Fruit fly (Drosophila melanogaster): ENCODE measurements around the gene CG3436.

The CG3436 gene

DNA sequence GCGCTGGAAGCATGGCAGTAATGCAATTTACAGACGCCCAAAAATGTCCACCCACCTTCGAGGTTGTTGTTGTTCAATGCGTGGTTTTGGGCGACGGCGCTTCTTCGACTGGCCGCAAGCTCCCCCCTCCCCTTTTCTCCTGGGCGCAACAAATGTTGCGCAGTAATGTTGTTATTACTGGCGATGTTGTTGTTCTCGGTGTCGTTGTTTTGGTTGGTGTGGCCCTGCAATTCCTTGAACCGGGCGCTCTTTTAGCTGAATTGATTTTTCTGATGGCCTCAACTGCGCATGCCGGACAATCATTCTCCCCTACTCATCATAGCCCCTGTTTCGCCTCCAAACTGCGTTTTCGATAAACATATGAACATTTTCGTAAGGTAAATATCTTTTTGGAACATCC lies 25.2 kb downstream of the CG3436 start:
- no peak for TF ChIP-seq Lpt (GFP tag; optimal IDR thresholded peaks at IDR 0.05)
- TF ChIP-seq pdm3 (GFP tag; optimal IDR thresholded peaks at IDR 0.05): no peak
- no peak for TF ChIP-seq ss (GFP tag; optimal IDR thresholded peaks at IDR 0.05)
- TF ChIP-seq net (GFP tag; optimal IDR thresholded peaks at IDR 0.05): no peak
- no peak for TF ChIP-seq CG11902 (GFP tag; optimal IDR thresholded peaks at IDR 0.05)
- no peak for TF ChIP-seq svp (GFP tag)
- no peak for TF ChIP-seq esn (GFP tag; optimal IDR thresholded peaks at IDR 0.05)
- TF ChIP-seq CG6854 (GFP tag; optimal IDR thresholded peaks at IDR 0.05): no peak
- TF ChIP-seq CG31627 (GFP tag; optimal IDR thresholded peaks at IDR 0.05): no peak
- TF ChIP-seq Gug (GFP tag; IDR thresholded peaks at IDR 0.05): no peak
- TF ChIP-seq CG34406 (GFP tag; optimal IDR thresholded peaks at IDR 0.05): no peak
- TF ChIP-seq Sox15 (GFP tag; optimal IDR thresholded peaks at IDR 0.05): no peak
- TF ChIP-seq CG6792 (GFP tag; optimal IDR thresholded peaks at IDR 0.05): no peak
- no peak for TF ChIP-seq CG6808 (GFP tag; optimal IDR thresholded peaks at IDR 0.05)
- no peak for TF ChIP-seq Sox102F (GFP tag; optimal IDR thresholded peaks at IDR 0.05)

dm6 chr2L:182360-183144 lies 26.7 kb downstream of the CG3436 start:
- TF ChIP-seq cyc (GFP tag; optimal IDR thresholded peaks at IDR 0.05) (no peak), achi (GFP tag; optimal IDR thresholded peaks at IDR 0.05) (no peak), Blimp-1 (GFP tag; optimal IDR thresholded peaks at IDR 0.05) (no peak), esn (GFP tag; optimal IDR thresholded peaks at IDR 0.05) (peak; percentile 5), CG15336 (GFP tag; IDR thresholded peaks at IDR 0.05) (peak; percentile 29; the same call in 1 of the 2 replicates), CG6854 (GFP tag; optimal IDR thresholded peaks at IDR 0.05) (peak; percentile 25), Eip78C (GFP tag) (no peak), ss (GFP tag; optimal IDR thresholded peaks at IDR 0.05) (no peak), Eip93F (GFP tag; optimal IDR thresholded peaks at IDR 0.05) (peak; percentile 55)

DNA sequence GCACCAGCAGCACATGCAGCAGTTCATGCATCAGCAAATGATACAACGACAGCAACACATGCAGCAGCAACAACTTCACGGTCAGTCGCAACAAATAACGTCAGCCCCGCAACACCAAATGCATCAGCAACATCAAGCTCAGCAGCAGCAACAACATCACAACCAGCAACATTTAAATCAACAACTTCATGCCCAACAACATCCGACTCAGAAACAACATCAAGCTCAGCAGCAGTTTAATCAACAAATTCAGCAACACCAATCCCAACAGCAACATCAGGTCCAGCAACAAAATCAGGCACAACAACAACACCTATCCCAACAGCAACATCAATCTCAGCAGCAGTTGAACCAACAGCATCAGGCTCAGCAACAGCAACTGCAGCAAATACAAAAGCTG lies 39.8 kb downstream of the CG3436 start:
- TF ChIP-seq CG11294 (GFP tag; IDR thresholded peaks at IDR 0.05) (no peak), Lpt (GFP tag; optimal IDR thresholded peaks at IDR 0.05) (no peak), Blimp-1 (GFP tag; optimal IDR thresholded peaks at IDR 0.05) (no peak), spab (GFP tag; optimal IDR thresholded peaks at IDR 0.05) (no peak), CG6792 (GFP tag; optimal IDR thresholded peaks at IDR 0.05) (no peak), ss (GFP tag; optimal IDR thresholded peaks at IDR 0.05) (no peak), cyc (GFP tag; optimal IDR thresholded peaks at IDR 0.05) (no peak), topi (GFP tag; optimal IDR thresholded peaks at IDR 0.05) (no peak), Eip93F (GFP tag; optimal IDR thresholded peaks at IDR 0.05) (no peak), fkh (GFP tag; optimal IDR thresholded peaks at IDR 0.05) (no peak), fd59A (GFP tag; optimal IDR thresholded peaks at IDR 0.05) (no peak), Sox14 (GFP tag; optimal IDR thresholded peaks at IDR 0.05) (no peak), dac (GFP tag; optimal IDR thresholded peaks at IDR 0.05) (no peak), CG8632 (GFP tag; optimal IDR thresholded peaks at IDR 0.05) (no peak)

DNA sequence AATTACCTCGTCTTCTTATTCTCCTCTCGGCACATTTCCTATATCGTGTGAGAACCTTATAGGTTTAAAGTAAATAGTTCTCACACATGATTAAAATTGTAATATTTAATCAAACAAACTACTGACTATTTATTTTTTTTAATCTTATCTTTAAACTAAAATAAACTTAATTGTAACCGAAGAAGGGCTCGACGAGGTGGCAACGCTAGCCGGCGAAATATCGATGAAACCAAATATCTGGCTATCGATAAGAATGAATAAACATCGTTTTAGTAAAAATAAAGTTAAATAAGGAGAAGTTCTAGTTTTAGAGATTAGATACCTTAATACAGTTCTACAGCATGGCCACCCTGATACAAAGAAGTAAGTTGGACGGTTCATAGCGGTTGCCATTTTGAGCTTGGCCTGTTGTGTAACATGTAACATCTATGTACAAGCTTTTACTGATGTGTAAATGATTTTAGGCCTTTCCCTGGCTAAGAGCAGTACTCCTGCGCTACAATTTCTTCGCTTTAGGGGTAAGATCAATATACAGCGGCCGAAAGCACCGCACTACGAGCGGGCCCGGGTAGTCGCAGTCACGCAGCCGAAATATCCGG lies 47.8 kb downstream of the CG3436 start, which contains the start of gene mRpL10:
Gene mRpL10, plus strand, starts transcription at position 251 of the 599 bp plus-strand sequence.
- TF ChIP-seq dsx (GFP tag; optimal IDR thresholded peaks at IDR 0.05; ENCODE audit: poor library complexity, severe bottlenecking) (no peak), Met (GFP tag; optimal IDR thresholded peaks at IDR 0.05) (no peak), fd85E (GFP tag; optimal IDR thresholded peaks at IDR 0.05) (no peak), spab (GFP tag; optimal IDR thresholded peaks at IDR 0.05) (no peak), esn (GFP tag; optimal IDR thresholded peaks at IDR 0.05) (peak; percentile 65), Sox14 (GFP tag; optimal IDR thresholded peaks at IDR 0.05) (no peak), CG6854 (GFP tag; optimal IDR thresholded peaks at IDR 0.05) (no peak), dac (GFP tag; optimal IDR thresholded peaks at IDR 0.05) (no peak), eg (GFP tag; IDR thresholded peaks at IDR 0.05) (no peak), CG31627 (GFP tag; optimal IDR thresholded peaks at IDR 0.05) (no peak), CG6276 (GFP tag; optimal IDR thresholded peaks at IDR 0.05) (no peak), CG10669 (GFP tag; optimal IDR thresholded peaks at IDR 0.05) (no peak), CG6163 (GFP tag; IDR thresholded peaks at IDR 0.05) (no peak), CG34406 (GFP tag; optimal IDR thresholded peaks at IDR 0.05) (no peak), lz (GFP tag; optimal IDR thresholded peaks at IDR 0.05) (no peak), CG6808 (GFP tag; optimal IDR thresholded peaks at IDR 0.05) (no peak), Eip78C (GFP tag) (no peak), Eip93F (GFP tag; optimal IDR thresholded peaks at IDR 0.05) (peak; percentile 33), CG3919 (GFP tag; optimal IDR thresholded peaks at IDR 0.05) (no peak), CG15336 (GFP tag; IDR thresholded peaks at IDR 0.05) (no peak), Hr39 (GFP tag; optimal IDR thresholded peaks at IDR 0.05) (no peak), OdsH (GFP tag; optimal IDR thresholded peaks at IDR 0.05) (no peak), Ets21C (GFP tag; optimal IDR thresholded peaks at IDR 0.05) (no peak), CG1621 (tag; optimal IDR thresholded peaks at IDR 0.05) (no peak), CG4318 (GFP tag; optimal IDR thresholded peaks at IDR 0.05) (no peak)

Measured in whole organism, prepupa.